Fruit fly (Drosophila melanogaster): ENCODE measurements around the gene CG7889.

CG7889 gene

dm6 chrX:19229855-19230433 is 13.5 kb upstream of the CG7889 start:
- 0 out of 3 replicates have a peak, but pooled peaks have one; percentile 31 for TF ChIP-seq fd96Ca (GFP tag; IDR thresholded peaks at IDR 0.05)
- TF ChIP-seq EcR (GFP tag; optimal IDR thresholded peaks at IDR 0.05) = no peak
- peak; percentile 42; the same call in 1 of the 2 replicates for TF ChIP-seq Ets98B (GFP tag; IDR thresholded peaks at IDR 0.05)
- no peak for TF ChIP-seq Snoo (tag; optimal IDR thresholded peaks at IDR 0.05)
- peak; percentile 51 for TF ChIP-seq CG17806 (tag; optimal IDR thresholded peaks at IDR 0.05)
- TF ChIP-seq rn (GFP tag; IDR thresholded peaks at IDR 0.05) = no peak
- TF ChIP-seq CG8159 (tag; optimal IDR thresholded peaks at IDR 0.05) = peak; percentile 66
- TF ChIP-seq CG4496 (GFP tag; IDR thresholded peaks at IDR 0.05) = no peak
- TF ChIP-seq CG12605 (GFP tag; IDR thresholded peaks at IDR 0.05) = 0 out of 2 replicates have a peak, but pooled peaks have one; percentile 11
- no peak for TF ChIP-seq CG9948 (tag; optimal IDR thresholded peaks at IDR 0.05)
- TF ChIP-seq CG15710 (tag; optimal IDR thresholded peaks at IDR 0.05) = peak; percentile 49
- peak; percentile 45 for TF ChIP-seq D1 (tag; optimal IDR thresholded peaks at IDR 0.05)
- peak; percentile 20 for TF ChIP-seq CG34367 (tag; optimal IDR thresholded peaks at IDR 0.05)
- peak; percentile 82 for TF ChIP-seq CG8301 (tag; optimal IDR thresholded peaks at IDR 0.05)
- TF ChIP-seq Pif1A (GFP tag; optimal IDR thresholded peaks at IDR 0.05) = peak; percentile 74
- no peak for TF ChIP-seq CG10348 (GFP tag; IDR thresholded peaks at IDR 0.05)
- TF ChIP-seq Pif1B (GFP tag; optimal IDR thresholded peaks at IDR 0.05) = peak; percentile 54
- TF ChIP-seq CG13204 (GFP tag; optimal IDR thresholded peaks at IDR 0.05) = no peak
- TF ChIP-seq gl (tag; optimal IDR thresholded peaks at IDR 0.05) = no peak
- TF ChIP-seq CG14655 (GFP tag; optimal IDR thresholded peaks at IDR 0.05) = peak; percentile 79

dm6 chrX:19238613-19239012 is 4.8 kb upstream of the CG7889 start:
- no peak for TF ChIP-seq D1 (tag; optimal IDR thresholded peaks at IDR 0.05)

- TF ChIP-seq CG12605 (GFP tag; IDR thresholded peaks at IDR 0.05) = no peak
- no peak for TF ChIP-seq CG34367 (tag; optimal IDR thresholded peaks at IDR 0.05)
- no peak for TF ChIP-seq rn (GFP tag; IDR thresholded peaks at IDR 0.05)
- TF ChIP-seq CG10348 (GFP tag; IDR thresholded peaks at IDR 0.05) = no peak
- TF ChIP-seq CG9948 (tag; optimal IDR thresholded peaks at IDR 0.05) = no peak
- no peak for TF ChIP-seq CG14655 (GFP tag; optimal IDR thresholded peaks at IDR 0.05)
- TF ChIP-seq Pif1B (GFP tag; optimal IDR thresholded peaks at IDR 0.05) = no peak
- TF ChIP-seq fd96Ca (GFP tag; IDR thresholded peaks at IDR 0.05) = no peak
- no peak for TF ChIP-seq CG15710 (tag; optimal IDR thresholded peaks at IDR 0.05)
- no peak for TF ChIP-seq Ets98B (GFP tag; IDR thresholded peaks at IDR 0.05)
- TF ChIP-seq Snoo (tag; optimal IDR thresholded peaks at IDR 0.05) = no peak
- TF ChIP-seq D1 (tag; optimal IDR thresholded peaks at IDR 0.05) = no peak
- TF ChIP-seq CG8301 (tag; optimal IDR thresholded peaks at IDR 0.05) = no peak
- TF ChIP-seq Pif1A (GFP tag; optimal IDR thresholded peaks at IDR 0.05) = no peak
- TF ChIP-seq CG13204 (GFP tag; optimal IDR thresholded peaks at IDR 0.05) = no peak
- no peak for TF ChIP-seq EcR (GFP tag; optimal IDR thresholded peaks at IDR 0.05)
- no peak for TF ChIP-seq CG32121 (GFP tag; IDR thresholded peaks at IDR 0.05)
- no peak for TF ChIP-seq CG4496 (GFP tag; IDR thresholded peaks at IDR 0.05)
- no peak for TF ChIP-seq gl (tag; optimal IDR thresholded peaks at IDR 0.05)
- no peak for TF ChIP-seq CG17806 (tag; optimal IDR thresholded peaks at IDR 0.05)
Observed at dm6 chrX:19239365-19239764, 4.1 kb upstream of the CG7889 start.

DNA sequence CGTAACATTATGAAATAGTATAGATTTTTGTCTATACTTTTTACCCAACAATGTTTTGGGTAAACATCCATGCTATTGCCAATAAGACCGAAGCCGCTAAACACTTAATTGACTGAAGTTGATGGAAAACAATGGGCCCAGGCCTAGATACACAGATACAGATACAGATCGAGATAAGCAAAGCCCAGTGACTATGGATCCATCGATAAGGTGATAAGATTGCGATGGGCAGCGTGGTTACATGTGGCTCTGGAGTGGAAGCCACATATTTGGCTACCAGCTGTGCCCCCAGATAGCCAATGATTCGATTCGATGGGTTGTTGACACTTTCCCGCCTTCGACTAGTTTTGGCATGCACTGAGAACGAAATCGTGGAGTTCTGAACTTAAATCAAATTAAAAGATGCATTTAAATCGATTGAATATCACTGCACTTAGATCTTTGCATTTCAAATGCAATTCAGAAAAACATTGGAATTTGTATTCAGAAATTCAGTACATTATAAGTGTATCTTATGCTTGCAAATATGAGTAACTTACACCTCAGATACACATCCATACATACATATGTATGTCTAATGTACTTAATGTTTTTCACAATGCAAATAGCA is 3.1 kb upstream of the CG7889 start:
- no peak for TF ChIP-seq gl (tag; optimal IDR thresholded peaks at IDR 0.05)

DNA sequence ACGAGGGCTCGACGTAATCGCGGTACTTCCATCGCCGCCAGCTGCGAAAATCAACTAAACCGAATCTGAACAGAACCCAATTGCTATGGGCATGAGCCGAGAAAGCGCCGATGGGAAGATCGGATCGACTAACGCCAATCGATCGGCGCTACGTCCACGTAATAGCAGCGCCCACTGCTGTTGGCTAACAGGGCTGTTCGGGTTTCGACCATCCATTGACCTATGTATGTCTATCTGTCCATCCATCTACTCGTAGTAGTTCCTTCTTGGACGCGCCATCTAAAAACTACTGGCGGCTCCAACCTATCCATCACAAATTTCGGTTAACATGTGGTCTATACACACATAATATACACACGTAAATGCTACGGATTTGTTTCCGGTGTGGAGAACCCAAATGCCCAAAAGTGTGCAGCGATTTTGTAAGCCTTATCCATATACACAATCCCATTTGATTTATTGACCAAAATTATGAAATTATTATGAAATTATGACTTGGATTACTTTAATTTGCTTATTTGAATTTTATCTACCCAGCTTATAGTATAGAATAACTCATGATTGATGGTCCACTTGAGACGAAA is 1.5 kb upstream of the CG7889 start, which contains the start of gene CG14196:
CG14196 (minus strand) TSS at position 51 of the 584 bp plus-strand sequence.
- TF ChIP-seq CG8159 (tag; optimal IDR thresholded peaks at IDR 0.05) (no peak), CG9948 (tag; optimal IDR thresholded peaks at IDR 0.05) (no peak), CG32121 (GFP tag; IDR thresholded peaks at IDR 0.05) (no peak), Pif1A (GFP tag; optimal IDR thresholded peaks at IDR 0.05) (no peak), CG4496 (GFP tag; IDR thresholded peaks at IDR 0.05) (no peak), EcR (GFP tag; optimal IDR thresholded peaks at IDR 0.05) (no peak), fd96Ca (GFP tag; IDR thresholded peaks at IDR 0.05) (no peak), rn (GFP tag; IDR thresholded peaks at IDR 0.05) (no peak), CG10348 (GFP tag; IDR thresholded peaks at IDR 0.05) (no peak), D1 (tag; optimal IDR thresholded peaks at IDR 0.05) (no peak), CG14655 (GFP tag; optimal IDR thresholded peaks at IDR 0.05) (no peak), CG13204 (GFP tag; optimal IDR thresholded peaks at IDR 0.05) (no peak), Ets98B (GFP tag; IDR thresholded peaks at IDR 0.05) (no peak)

DNA sequence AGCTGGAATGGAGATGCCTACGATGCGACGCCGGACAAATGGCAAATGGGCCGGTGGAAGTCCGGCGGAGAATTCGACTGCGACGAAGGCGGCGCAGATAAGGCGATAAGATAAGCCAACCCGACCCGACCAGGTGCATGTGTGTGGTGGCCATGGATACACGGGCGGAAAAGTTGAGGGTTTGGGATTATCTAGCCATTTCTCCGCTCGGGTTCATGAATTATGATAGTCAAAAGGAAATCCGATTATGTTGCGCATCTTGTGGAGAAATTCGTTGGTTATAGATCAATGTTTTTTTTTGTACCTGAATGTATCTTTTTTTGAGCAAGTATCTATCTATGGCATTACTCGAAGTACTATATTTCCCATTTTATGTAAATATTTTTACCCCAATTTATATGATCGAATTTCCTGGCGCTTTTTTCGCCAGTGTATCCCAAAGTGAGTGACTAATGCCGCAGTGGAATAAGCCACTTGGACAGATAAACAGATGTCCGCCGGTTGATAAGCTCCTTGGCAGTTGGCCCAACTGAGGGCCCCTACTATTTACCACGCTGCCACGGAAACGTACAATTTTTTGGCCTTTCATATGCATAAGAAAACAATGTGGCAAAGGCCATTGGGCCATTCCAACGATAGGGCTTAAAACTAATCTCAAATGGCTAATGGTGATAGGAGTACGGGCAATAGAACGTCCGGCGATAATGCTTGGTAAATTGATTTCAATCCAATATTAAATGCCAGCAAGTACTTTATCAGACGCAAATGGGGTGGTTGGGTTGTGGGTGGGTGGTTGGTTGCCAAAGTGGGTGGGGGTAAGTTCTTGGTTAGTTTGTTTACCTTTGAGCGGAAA is 4.0 kb downstream of the CG7889 start, which contains the start of gene CG7992:
CG7992 (minus strand) TSS at position 51 of the 853 bp plus-strand sequence.
- TF ChIP-seq rn (GFP tag; IDR thresholded peaks at IDR 0.05) = no peak
- TF ChIP-seq CG8159 (tag; optimal IDR thresholded peaks at IDR 0.05) = peak; percentile 40
- TF ChIP-seq CG4496 (GFP tag; IDR thresholded peaks at IDR 0.05) = 0 out of 3 replicates have a peak, but pooled peaks have one; percentile 39
- TF ChIP-seq CG9948 (tag; optimal IDR thresholded peaks at IDR 0.05) = no peak

Data from whole organism, pupa.